Worm (Caenorhabditis elegans): Measurements from ENCODE around the gene Y69H2.7.

- TF ChIP-seq W03F9.2 (tag; optimal IDR thresholded peaks at IDR 0.05), result no peak
- TF ChIP-seq him-1 (tag; optimal IDR thresholded peaks at IDR 0.05), result no peak
- no peak for TF ChIP-seq dao-5 (tag; optimal IDR thresholded peaks at IDR 0.05)
These were observed 52.3 kb downstream of the Y69H2.7 start, which contains the start of gene clec-250 for ce11 chrV:18742108-18742507.

Measured in whole organism, L4/young adult.